Comparison of ENCODE assay signal across 1 fruit fly cellular context in the genomic region with DNA sequence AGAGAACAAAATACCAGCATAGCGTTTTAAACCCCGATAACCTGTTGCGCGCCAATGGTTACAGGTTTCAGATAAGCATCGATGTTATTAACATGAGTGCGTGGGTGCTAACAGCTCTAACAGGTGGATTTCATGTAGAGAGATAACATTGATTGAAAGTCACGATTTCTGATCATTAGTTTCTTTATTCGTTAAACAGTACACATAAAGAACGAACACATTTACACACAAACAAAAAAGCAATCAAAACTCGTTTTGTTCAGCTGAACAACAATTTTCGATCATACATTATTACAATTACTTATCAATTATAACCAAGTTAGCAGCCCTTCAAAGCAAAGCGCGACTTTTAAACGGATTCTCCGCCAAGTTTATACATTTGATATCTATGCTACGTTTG.
TF ChIP-seq lines count a peak whose summit lies in the region.

No protein-coding gene starts in this region.

TF ChIP-seq in whole organism, embryonic, 481 proteins besides CTCF, POLR2A, EP300 and RAD21 (continued from another document and continues in another):
- TF ChIP-seq ssp (GFP tag; IDR thresholded peaks at IDR 0.05; lab: Robert Waterston, UW), result no peak
- TF ChIP-seq dan (GFP tag; IDR thresholded peaks at IDR 0.05; lab: Robert Waterston, UW), result no peak
- no peak for TF ChIP-seq E2f1 (GFP tag; IDR thresholded peaks at IDR 0.05; lab: Robert Waterston, UW)
- no peak for TF ChIP-seq CG8290 (GFP tag; optimal IDR thresholded peaks at IDR 0.05; lab: Kevin White, UChicago)
- TF ChIP-seq CG8290 (tag; optimal IDR thresholded peaks at IDR 0.05; lab: Kevin White, UChicago), result peak in 1 of 2 experiments; percentile 62
- no peak for TF ChIP-seq CG4404 (GFP tag; IDR thresholded peaks at IDR 0.05; lab: Robert Waterston, UW)
- TF ChIP-seq CG32772 (GFP tag; IDR thresholded peaks at IDR 0.05; lab: Robert Waterston, UW), result no peak
- TF ChIP-seq CG4820 (GFP tag; optimal IDR thresholded peaks at IDR 0.05; lab: Kevin White, UChicago), result no peak
- TF ChIP-seq CG11504 (tag; optimal IDR thresholded peaks at IDR 0.05; lab: Kevin White, UChicago), result no peak
- no peak for TF ChIP-seq lmd (GFP tag; IDR thresholded peaks at IDR 0.05; lab: Robert Waterston, UW)
- TF ChIP-seq CG17568 (GFP tag; optimal IDR thresholded peaks at IDR 0.05; lab: Kevin White, UChicago), result no peak
- no peak for TF ChIP-seq CG6813 (GFP tag; optimal IDR thresholded peaks at IDR 0.05; lab: Kevin White, UChicago)
- 0 out of 3 replicates have a peak, but pooled peaks have one; percentile 31 for TF ChIP-seq Dbx (GFP tag; IDR thresholded peaks at IDR 0.05; lab: Robert Waterston, UW)
- TF ChIP-seq Awh (GFP tag; IDR thresholded peaks at IDR 0.05; lab: Robert Waterston, UW), result no peak
- TF ChIP-seq D (optimal IDR thresholded peaks at IDR 0.05; lab: Kevin White, UChicago), result no peak
- TF ChIP-seq D (GFP tag; optimal IDR thresholded peaks at IDR 0.05; lab: Kevin White, UChicago), result no peak
- no peak for TF ChIP-seq CG7745 (tag; optimal IDR thresholded peaks at IDR 0.05; lab: Kevin White, UChicago)
- TF ChIP-seq CG12744 (GFP tag; optimal IDR thresholded peaks at IDR 0.05; lab: Kevin White, UChicago), result no peak
- no peak for TF ChIP-seq CG11093 (GFP tag; IDR thresholded peaks at IDR 0.05; lab: Robert Waterston, UW)
- TF ChIP-seq Stat92E (GFP tag; optimal IDR thresholded peaks at IDR 0.05; lab: Kevin White, UChicago), result peak in 1 of 3 experiments; percentile 28
- no peak for TF ChIP-seq kni (GFP tag; optimal IDR thresholded peaks at IDR 0.05; lab: Kevin White, UChicago)
- no peak for TF ChIP-seq tup (GFP tag; optimal IDR thresholded peaks at IDR 0.05; lab: Kevin White, UChicago)
- peak; percentile 91 for TF ChIP-seq kah (GFP tag; optimal IDR thresholded peaks at IDR 0.05; lab: Kevin White, UChicago)
- no peak for TF ChIP-seq CG17328 (GFP tag; IDR thresholded peaks at IDR 0.05; lab: Robert Waterston, UW)
- no peak for TF ChIP-seq otp (GFP tag; IDR thresholded peaks at IDR 0.05; lab: Robert Waterston, UW)
- no peak for TF ChIP-seq Blimp-1 (GFP tag; optimal IDR thresholded peaks at IDR 0.05; lab: Kevin White, UChicago)
- TF ChIP-seq bcd (GFP tag; optimal IDR thresholded peaks at IDR 0.05; lab: Kevin White, UChicago), result no peak
- no peak for TF ChIP-seq knrl (GFP tag; IDR thresholded peaks at IDR 0.05; lab: Robert Waterston, UW; ENCODE audit: partially characterized antibody)
- TF ChIP-seq CG10654 (GFP tag; optimal IDR thresholded peaks at IDR 0.05; lab: Kevin White, UChicago), result peak; percentile 23
- no peak for TF ChIP-seq sqz (GFP tag; optimal IDR thresholded peaks at IDR 0.05; lab: Kevin White, UChicago)
- no peak for TF ChIP-seq CG6791 (GFP tag; IDR thresholded peaks at IDR 0.05; lab: Robert Waterston, UW; ENCODE audit: partially characterized antibody)
- TF ChIP-seq CG12155 (GFP tag; optimal IDR thresholded peaks at IDR 0.05; lab: Kevin White, UChicago), result peak; percentile 17
- TF ChIP-seq Usf (GFP tag; optimal IDR thresholded peaks at IDR 0.05; lab: Kevin White, UChicago), result no peak
- TF ChIP-seq CG9215 (GFP tag; IDR thresholded peaks at IDR 0.05; lab: Robert Waterston, UW), result no peak
- peak; percentile 50 for TF ChIP-seq pho (GFP tag; optimal IDR thresholded peaks at IDR 0.05; lab: Kevin White, UChicago)
- TF ChIP-seq danr (GFP tag; IDR thresholded peaks at IDR 0.05; lab: Robert Waterston, UW), result no peak
- peak; percentile 92 for TF ChIP-seq Med (GFP tag; lab: Kevin White, UChicago)
- no peak for TF ChIP-seq da (GFP tag; optimal IDR thresholded peaks at IDR 0.05; lab: Kevin White, UChicago)
- TF ChIP-seq chif (GFP tag; optimal IDR thresholded peaks at IDR 0.05; lab: Kevin White, UChicago), result peak in 1 of 2 experiments; percentile 18
- TF ChIP-seq Poxn (GFP tag; IDR thresholded peaks at IDR 0.05; lab: Robert Waterston, UW), result no peak
- peak; percentile 45 for TF ChIP-seq NC2β (GFP tag; optimal IDR thresholded peaks at IDR 0.05; lab: Kevin White, UChicago)
- no peak for TF ChIP-seq CG2202 (tag; optimal IDR thresholded peaks at IDR 0.05; lab: Kevin White, UChicago)
- no peak for TF ChIP-seq CG10462 (GFP tag; optimal IDR thresholded peaks at IDR 0.05; lab: Kevin White, UChicago)
- no peak for TF ChIP-seq vnd (GFP tag; IDR thresholded peaks at IDR 0.05; lab: Robert Waterston, UW; ENCODE audit: partially characterized antibody)
- no peak for TF ChIP-seq CG9817 (tag; optimal IDR thresholded peaks at IDR 0.05; lab: Kevin White, UChicago)
- TF ChIP-seq onecut (GFP tag; IDR thresholded peaks at IDR 0.05; lab: Robert Waterston, UW), result no peak
- no peak for TF ChIP-seq chm (GFP tag; IDR thresholded peaks at IDR 0.05; lab: Robert Waterston, UW)
- TF ChIP-seq br (optimal IDR thresholded peaks at IDR 0.05; lab: Kevin White, UChicago), result no peak
- no peak for TF ChIP-seq CG13775 (GFP tag; optimal IDR thresholded peaks at IDR 0.05; lab: Kevin White, UChicago)
- peak; percentile 27 for TF ChIP-seq CG5245 (GFP tag; optimal IDR thresholded peaks at IDR 0.05; lab: Kevin White, UChicago)
- peak; percentile 16 for TF ChIP-seq CG4854 (GFP tag; optimal IDR thresholded peaks at IDR 0.05; lab: Kevin White, UChicago)
- TF ChIP-seq CG14710 (tag; optimal IDR thresholded peaks at IDR 0.05; lab: Kevin White, UChicago), result peak; percentile 36
- TF ChIP-seq Mad (GFP tag; optimal IDR thresholded peaks at IDR 0.05; lab: Kevin White, UChicago), result no peak
- peak; percentile 30; the same call in 1 of the 2 replicates for TF ChIP-seq Scr (GFP tag; IDR thresholded peaks at IDR 0.05; lab: Robert Waterston, UW; ENCODE audit: partially characterized antibody)
- TF ChIP-seq oc (tag; optimal IDR thresholded peaks at IDR 0.05; lab: Kevin White, UChicago), result no peak
- no peak for TF ChIP-seq jumu (GFP tag; optimal IDR thresholded peaks at IDR 0.05; lab: Kevin White, UChicago)
- TF ChIP-seq Mes4 (GFP tag; optimal IDR thresholded peaks at IDR 0.05; lab: Kevin White, UChicago), result no peak
- no peak for TF ChIP-seq CG7928 (GFP tag; optimal IDR thresholded peaks at IDR 0.05; lab: Kevin White, UChicago)
- TF ChIP-seq ac (GFP tag; optimal IDR thresholded peaks at IDR 0.05; lab: Kevin White, UChicago), result no peak
- no peak for TF ChIP-seq HLHmδ (GFP tag; optimal IDR thresholded peaks at IDR 0.05; lab: Kevin White, UChicago)
- TF ChIP-seq Elba2 (GFP tag; optimal IDR thresholded peaks at IDR 0.05; lab: Kevin White, UChicago), result no peak
- no peak for TF ChIP-seq CG6254 (GFP tag; optimal IDR thresholded peaks at IDR 0.05; lab: Kevin White, UChicago)
- TF ChIP-seq CG8359 (GFP tag; optimal IDR thresholded peaks at IDR 0.05; lab: Kevin White, UChicago; ENCODE audit: borderline replicate concordance), result no peak
- TF ChIP-seq bab2 (GFP tag; optimal IDR thresholded peaks at IDR 0.05; lab: Kevin White, UChicago), result peak; percentile 57
- no peak for TF ChIP-seq HmgD (GFP tag; optimal IDR thresholded peaks at IDR 0.05; lab: Kevin White, UChicago)
- TF ChIP-seq Mrtf (GFP tag; IDR thresholded peaks at IDR 0.05; lab: Robert Waterston, UW), result no peak
- TF ChIP-seq cwo (GFP tag; optimal IDR thresholded peaks at IDR 0.05; lab: Kevin White, UChicago), result no peak
- TF ChIP-seq CG6175 (GFP tag; IDR thresholded peaks at IDR 0.05; lab: Robert Waterston, UW), result no peak
- TF ChIP-seq rib (GFP tag; IDR thresholded peaks at IDR 0.05; lab: Robert Waterston, UW), result no peak
- TF ChIP-seq CG6683 (GFP tag; optimal IDR thresholded peaks at IDR 0.05; lab: Kevin White, UChicago), result no peak
- TF ChIP-seq sens (GFP tag; lab: Kevin White, UChicago), result peak; percentile 94
- no peak for TF ChIP-seq nerfin-1 (tag; optimal IDR thresholded peaks at IDR 0.05; lab: Kevin White, UChicago)
- TF ChIP-seq CG16813 (GFP tag; IDR thresholded peaks at IDR 0.05; lab: Robert Waterston, UW; ENCODE audit: partially characterized antibody), result no peak
- no peak for TF ChIP-seq ap (GFP tag; IDR thresholded peaks at IDR 0.05; lab: Robert Waterston, UW)
- no peak for TF ChIP-seq hb (GFP tag; IDR thresholded peaks at IDR 0.05; lab: Robert Waterston, UW; ENCODE audit: partially characterized antibody)
- no peak for TF ChIP-seq Spps (tag; optimal IDR thresholded peaks at IDR 0.05; lab: Kevin White, UChicago)
- no peak for TF ChIP-seq jing (GFP tag; optimal IDR thresholded peaks at IDR 0.05; lab: Kevin White, UChicago)
- TF ChIP-seq yki (optimal IDR thresholded peaks at IDR 0.05; lab: Kevin White, UChicago), result no peak
- TF ChIP-seq CG4360 (GFP tag; IDR thresholded peaks at IDR 0.05; lab: Robert Waterston, UW), result no peak
- no peak for TF ChIP-seq sisA (GFP tag; IDR thresholded peaks at IDR 0.05; lab: Robert Waterston, UW)
- TF ChIP-seq lab (GFP tag; optimal IDR thresholded peaks at IDR 0.05; lab: Kevin White, UChicago), result no peak
- no peak for TF ChIP-seq amos (GFP tag; IDR thresholded peaks at IDR 0.05; lab: Robert Waterston, UW; ENCODE audit: partially characterized antibody)
- no peak for TF ChIP-seq CG7987 (GFP tag; optimal IDR thresholded peaks at IDR 0.05; lab: Kevin White, UChicago)
- no peak for TF ChIP-seq CG12299 (tag; optimal IDR thresholded peaks at IDR 0.05; lab: Kevin White, UChicago)
- peak; percentile 52; the same call in 1 of the 2 replicates for TF ChIP-seq klu (GFP tag; IDR thresholded peaks at IDR 0.05; lab: Robert Waterston, UW)
- TF ChIP-seq NC2α (GFP tag; optimal IDR thresholded peaks at IDR 0.05; lab: Kevin White, UChicago), result no peak
- no peak for TF ChIP-seq Ravus (GFP tag; IDR thresholded peaks at IDR 0.05; lab: Robert Waterston, UW)
- peak; percentile 51 for TF ChIP-seq CG6765 (GFP tag; optimal IDR thresholded peaks at IDR 0.05; lab: Kevin White, UChicago)
- TF ChIP-seq CG31388 (GFP tag; optimal IDR thresholded peaks at IDR 0.05; lab: Kevin White, UChicago), result no peak
- TF ChIP-seq CG9932 (GFP tag; IDR thresholded peaks at IDR 0.05; lab: Robert Waterston, UW), result no peak
- no peak for TF ChIP-seq CG3163 (GFP tag; optimal IDR thresholded peaks at IDR 0.05; lab: Kevin White, UChicago)
- peak; percentile 34 for TF ChIP-seq CG3281 (GFP tag; optimal IDR thresholded peaks at IDR 0.05; lab: Kevin White, UChicago)
- TF ChIP-seq Dek (tag; optimal IDR thresholded peaks at IDR 0.05; lab: Kevin White, UChicago), result no peak
- TF ChIP-seq CG6854 (GFP tag; optimal IDR thresholded peaks at IDR 0.05; lab: Kevin White, UChicago), result no peak
- no peak for TF ChIP-seq gsb-n (tag; optimal IDR thresholded peaks at IDR 0.05; lab: Kevin White, UChicago)
- no peak for TF ChIP-seq Lim3 (GFP tag; IDR thresholded peaks at IDR 0.05; lab: Robert Waterston, UW)
- no peak for TF ChIP-seq Bgb (GFP tag; IDR thresholded peaks at IDR 0.05; lab: Robert Waterston, UW; ENCODE audit: partially characterized antibody)
- TF ChIP-seq CG3407 (GFP tag; optimal IDR thresholded peaks at IDR 0.05; lab: Kevin White, UChicago), result no peak
- TF ChIP-seq CG34422 (GFP tag; IDR thresholded peaks at IDR 0.05; lab: Robert Waterston, UW), result no peak
- TF ChIP-seq CG8478 (optimal IDR thresholded peaks at IDR 0.05; lab: Kevin White, UChicago), result no peak
- TF ChIP-seq corto (GFP tag; optimal IDR thresholded peaks at IDR 0.05; lab: Kevin White, UChicago), result no peak
- peak; percentile 20; the same call in 1 of the 3 replicates for TF ChIP-seq row (GFP tag; IDR thresholded peaks at IDR 0.05; lab: Robert Waterston, UW)
- TF ChIP-seq Rx (GFP tag; IDR thresholded peaks at IDR 0.05; lab: Robert Waterston, UW), result peak; percentile 21; the same call in 1 of the 2 replicates
- TF ChIP-seq CG9437 (GFP tag; optimal IDR thresholded peaks at IDR 0.05; lab: Kevin White, UChicago), result no peak
- no peak for TF ChIP-seq Drgx (GFP tag; IDR thresholded peaks at IDR 0.05; lab: Robert Waterston, UW)
- no peak for TF ChIP-seq CG11456 (GFP tag; IDR thresholded peaks at IDR 0.05; lab: Robert Waterston, UW)
- TF ChIP-seq CG15073 (GFP tag; optimal IDR thresholded peaks at IDR 0.05; lab: Kevin White, UChicago), result no peak
- TF ChIP-seq NfI (GFP tag; optimal IDR thresholded peaks at IDR 0.05; lab: Kevin White, UChicago), result peak; percentile 6
- TF ChIP-seq lov (optimal IDR thresholded peaks at IDR 0.05; lab: Kevin White, UChicago), result no peak
- no peak for TF ChIP-seq lov (GFP tag; IDR thresholded peaks at IDR 0.05; lab: Robert Waterston, UW)
- TF ChIP-seq CG2199 (GFP tag; IDR thresholded peaks at IDR 0.05; lab: Robert Waterston, UW), result no peak
- no peak for TF ChIP-seq aop (GFP tag; IDR thresholded peaks at IDR 0.05; lab: Robert Waterston, UW)
- peak; percentile 59 for TF ChIP-seq Dref (GFP tag; IDR thresholded peaks at IDR 0.05; lab: Robert Waterston, UW)
- TF ChIP-seq cad (GFP tag; optimal IDR thresholded peaks at IDR 0.05; lab: Kevin White, UChicago), result no peak
- no peak for TF ChIP-seq CG34376 (GFP tag; optimal IDR thresholded peaks at IDR 0.05; lab: Kevin White, UChicago)
- peak; percentile 22 for TF ChIP-seq CG18262 (tag; optimal IDR thresholded peaks at IDR 0.05; lab: Kevin White, UChicago)
- TF ChIP-seq CG9876 (GFP tag; optimal IDR thresholded peaks at IDR 0.05; lab: Kevin White, UChicago), result no peak
- no peak for TF ChIP-seq CG2129 (GFP tag; IDR thresholded peaks at IDR 0.05; lab: Robert Waterston, UW; ENCODE audit: partially characterized antibody)
- no peak for TF ChIP-seq CG9797 (GFP tag; optimal IDR thresholded peaks at IDR 0.05; lab: Kevin White, UChicago)
- TF ChIP-seq sna (GFP tag; IDR thresholded peaks at IDR 0.05; lab: Robert Waterston, UW; ENCODE audit: partially characterized antibody), result no peak
- no peak for TF ChIP-seq slp2 (GFP tag; optimal IDR thresholded peaks at IDR 0.05; lab: Kevin White, UChicago)
- TF ChIP-seq CrebB (tag; optimal IDR thresholded peaks at IDR 0.05; lab: Kevin White, UChicago), result no peak
- TF ChIP-seq Trl (optimal IDR thresholded peaks at IDR 0.05; lab: Kevin White, UChicago), result no peak
- no peak for TF ChIP-seq Trl (GFP tag; optimal IDR thresholded peaks at IDR 0.05; lab: Kevin White, UChicago)
- no peak for TF ChIP-seq Lpt (GFP tag; optimal IDR thresholded peaks at IDR 0.05; lab: Kevin White, UChicago)
- TF ChIP-seq Dp (GFP tag; optimal IDR thresholded peaks at IDR 0.05; lab: Kevin White, UChicago), result peak; percentile 93
- no peak for TF ChIP-seq tap (tag; optimal IDR thresholded peaks at IDR 0.05; lab: Kevin White, UChicago)
- TF ChIP-seq jigr1 (GFP tag; IDR thresholded peaks at IDR 0.05; lab: Robert Waterston, UW), result no peak
- no peak; the same call in 1 of the 2 replicates for TF ChIP-seq vvl (GFP tag; IDR thresholded peaks at IDR 0.05; lab: Robert Waterston, UW)
- no peak for TF ChIP-seq CG3847 (GFP tag; IDR thresholded peaks at IDR 0.05; lab: Robert Waterston, UW)
- TF ChIP-seq CG15514 (GFP tag; optimal IDR thresholded peaks at IDR 0.05; lab: Kevin White, UChicago), result peak; percentile 79
- TF ChIP-seq wdn (GFP tag; IDR thresholded peaks at IDR 0.05; lab: Robert Waterston, UW), result no peak
- TF ChIP-seq gsb (GFP tag; IDR thresholded peaks at IDR 0.05; lab: Robert Waterston, UW), result no peak
